Fruit fly (Drosophila melanogaster) whole organism, wandering third instar larva: ENCODE data around the gene CG34296.

Source experiments
- Dfd ChIP-seq: fragments of >200 bp; optimal IDR thresholded peaks from 2 replicates; lab custom pipeline; 2017; ENCODE audit warnings: missing biosample characterization, missing genetic modification characterization
- Dif ChIP-seq: fragments of 200-275, 200-300 bp; sonication (Bioruptor generic); optimal IDR thresholded peaks from 2 replicates; lab custom pipeline; 2018; ENCODE audit warnings: missing biosample characterization, missing genetic modification characterization; ENCODE audit not compliant: partially characterized antibody
- Hr78 ChIP-seq: fragments of >200 bp; optimal IDR thresholded peaks from 2 replicates; lab custom pipeline; 2017; ENCODE audit warnings: missing biosample characterization, missing genetic modification characterization
- Mio ChIP-seq: sonication (Bioruptor generic); optimal IDR thresholded peaks from 2 replicates; lab custom pipeline; 2016; ENCODE audit warnings: missing biosample characterization, missing genetic modification characterization
- Myc ChIP-seq: fragments of >200 bp; optimal IDR thresholded peaks from 2 replicates; lab custom pipeline; 2017
- Sp1 ChIP-seq: fragments of 200-800 bp; sonication (Bioruptor generic); optimal IDR thresholded peaks from 3 replicates; lab custom pipeline; 2019; ENCODE audit warnings: missing biosample characterization, mild to moderate bottlenecking, missing genetic modification characterization, moderate library complexity
- br ChIP-seq: fragments of 200-800 bp; sonication (Bioruptor generic); optimal IDR thresholded peaks from 2 replicates; lab custom pipeline; 2016; ENCODE audit warnings: missing biosample characterization, missing genetic modification characterization
- brk ChIP-seq: fragments of 200-800 bp; sonication (Bioruptor generic); optimal IDR thresholded peaks from 2 replicates; lab custom pipeline; 2016; ENCODE audit warnings: missing biosample characterization, mild to moderate bottlenecking, missing genetic modification characterization
- fru ChIP-seq: fragments of 200-800 bp; sonication (Bioruptor generic); optimal IDR thresholded peaks from 3 replicates; lab custom pipeline; 2016; ENCODE audit warnings: missing biosample characterization, mild to moderate bottlenecking, missing genetic modification characterization
- psq ChIP-seq: fragments of 200-800 bp; sonication (Bioruptor generic); optimal IDR thresholded peaks from 3 replicates; lab custom pipeline; 2017; ENCODE audit warnings: missing biosample characterization, mild to moderate bottlenecking, missing genetic modification characterization, moderate library complexity
- rgr ChIP-seq: fragments of 200-800 bp; sonication (Bioruptor generic); optimal IDR thresholded peaks from 3 replicates; lab custom pipeline; 2016; ENCODE audit warnings: missing biosample characterization, mild to moderate bottlenecking, missing genetic modification characterization
- sv ChIP-seq: fragments of 200-800 bp; sonication (Bioruptor generic); optimal IDR thresholded peaks from 3 replicates; lab custom pipeline; 2016; ENCODE audit warnings: missing biosample characterization, missing genetic modification characterization

- no peak for TF ChIP-seq sv (GFP tag; lab: Kevin White, UChicago)
- TF ChIP-seq Dif (GFP tag; lab: Kevin White, UChicago), result no peak
- no peak for TF ChIP-seq fru
- no peak for TF ChIP-seq br
- no peak for TF ChIP-seq brk (GFP tag; lab: Kevin White, UChicago)
- no peak for TF ChIP-seq psq
- TF ChIP-seq Mio (GFP tag; lab: Kevin White, UChicago), result no peak
- no peak for TF ChIP-seq rgr
- TF ChIP-seq Dfd (GFP tag; lab: Kevin White, UChicago), result no peak
- TF ChIP-seq Hr78 (GFP tag; lab: Kevin White, UChicago), result no peak
- TF ChIP-seq Myc (lab: Kevin White, UChicago), result no peak
- TF ChIP-seq Sp1 (GFP tag; lab: Kevin White, UChicago), result no peak
Observed at dm6 chr3R:29686698-29687097, 35.6 kb upstream of the CG34296 start.
